Worm (Caenorhabditis elegans): ENCODE results near the gene R04B5.11.

DNA sequence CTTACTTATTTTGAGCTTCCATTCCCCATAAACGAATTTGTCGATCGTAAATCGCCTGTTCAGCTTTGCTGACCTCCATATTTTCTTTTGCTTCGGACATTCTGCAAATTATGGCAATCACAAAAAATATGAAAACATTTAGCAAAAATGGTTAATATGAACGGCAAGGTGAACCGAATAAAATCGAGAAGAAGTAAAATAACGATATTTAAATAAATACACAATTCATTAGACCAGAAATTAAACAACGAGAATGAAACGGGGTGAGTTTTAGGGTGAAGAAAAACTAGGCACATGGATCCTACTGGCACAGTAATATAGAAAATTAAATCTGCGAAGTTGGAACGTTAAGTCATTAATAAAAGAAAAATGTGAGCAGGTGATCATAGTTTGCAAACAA lies 39.1 kb upstream of the R04B5.11 start, which contains the start of gene aos-1:
- TF ChIP-seq B0019.2 (GFP tag; conservative IDR thresholded peaks at IDR 0.05) (no peak), ama-1 (optimal IDR thresholded peaks at IDR 0.05) (no peak), ama-1 (GFP tag; optimal IDR thresholded peaks at IDR 0.05) (no peak), nhr-90 (tag; optimal IDR thresholded peaks at IDR 0.05) (no peak), ZK185.1 (tag; optimal IDR thresholded peaks at IDR 0.05; ENCODE audit: poor library complexity, severe bottlenecking) (no peak), Y53G8AR.9 (GFP tag; conservative IDR thresholded peaks at IDR 0.05) (no peak), sptf-2 (GFP tag; optimal IDR thresholded peaks at IDR 0.05) (no peak), hmg-20 (GFP tag; IDR thresholded peaks at IDR 0.05) (no peak), F55B11.4 (tag; optimal IDR thresholded peaks at IDR 0.05; ENCODE audit: borderline replicate concordance, insufficient read depth) (no peak), B0035.1 (tag; optimal IDR thresholded peaks at IDR 0.05) (no peak), ztf-28 (GFP tag; IDR thresholded peaks at IDR 0.05) (no peak)
